Fruit fly (Drosophila melanogaster): ENCODE results near the gene Gr93c.

Gr93c gene

dm6 chr3R:21808622-21809347 lies 36.3 kb downstream of the Gr93c start (continued):
- TF ChIP-seq CG3281 (GFP tag; optimal IDR thresholded peaks at IDR 0.05) (peak; percentile 49), pan (optimal IDR thresholded peaks at IDR 0.05) (no peak), pan (GFP tag; optimal IDR thresholded peaks at IDR 0.05 in 1 of 2, IDR thresholded peaks at IDR 0.05 in 1 of 2) (peak in 1 of 2 experiments; percentile 24), Hr51 (GFP tag; optimal IDR thresholded peaks at IDR 0.05) (peak in 1 of 2 experiments; percentile 35), h (optimal IDR thresholded peaks at IDR 0.05) (no peak), CG3726 (GFP tag; IDR thresholded peaks at IDR 0.05) (no peak), CG12659 (GFP tag; optimal IDR thresholded peaks at IDR 0.05) (peak; percentile 4), HLH3B (GFP tag; IDR thresholded peaks at IDR 0.05) (no peak), Trl (optimal IDR thresholded peaks at IDR 0.05) (peak; percentile 57 to 64), Trl (GFP tag; optimal IDR thresholded peaks at IDR 0.05) (no peak), pho (GFP tag; optimal IDR thresholded peaks at IDR 0.05) (peak; percentile 20), Hmr (GFP tag; optimal IDR thresholded peaks at IDR 0.05) (peak; percentile 59), ERR (GFP tag; optimal IDR thresholded peaks at IDR 0.05) (no peak), onecut (GFP tag; IDR thresholded peaks at IDR 0.05) (peak; percentile 38; the same call in 1 of the 2 replicates), CG7839 (tag; optimal IDR thresholded peaks at IDR 0.05) (peak; percentile 33), gsb (GFP tag; IDR thresholded peaks at IDR 0.05) (no peak), CG10147 (GFP tag; optimal IDR thresholded peaks at IDR 0.05) (no peak), dysf (GFP tag; IDR thresholded peaks at IDR 0.05) (0 out of 3 replicates have a peak, but pooled peaks have one; percentile 26), chinmo (GFP tag; IDR thresholded peaks at IDR 0.05; ENCODE audit: partially characterized antibody) (0 out of 4 replicates have a peak, but pooled peaks have one; percentile 10), CG1832 (GFP tag; optimal IDR thresholded peaks at IDR 0.05) (peak; percentile 64)

DNA sequence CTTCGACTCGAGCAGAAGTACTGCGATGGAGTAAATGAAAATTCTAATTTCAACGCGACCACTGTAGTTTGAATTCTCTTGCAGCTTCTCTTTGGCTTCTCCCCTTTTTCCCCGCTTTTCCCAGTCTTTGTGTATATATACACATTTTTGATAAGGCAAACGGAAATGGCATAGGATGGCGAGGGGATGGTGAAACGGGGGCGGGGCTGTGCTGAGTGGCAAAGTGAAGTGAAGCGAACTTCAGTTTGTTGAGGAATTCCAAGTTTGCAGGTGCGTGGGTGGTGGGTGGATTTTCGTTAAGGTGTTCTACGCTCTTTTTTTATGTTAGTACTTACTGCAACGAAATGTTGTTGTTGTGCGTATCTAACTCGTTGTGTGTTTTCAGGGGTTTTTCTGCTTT lies 37.8 kb downstream of the Gr93c start:
- TF ChIP-seq CG15269 (tag; optimal IDR thresholded peaks at IDR 0.05) (no peak), CG32767 (GFP tag; IDR thresholded peaks at IDR 0.05) (no peak), wek (GFP tag; optimal IDR thresholded peaks at IDR 0.05) (no peak), CG31388 (GFP tag; optimal IDR thresholded peaks at IDR 0.05) (no peak), CG15479 (GFP tag; optimal IDR thresholded peaks at IDR 0.05) (no peak), sd (tag; optimal IDR thresholded peaks at IDR 0.05) (peak; percentile 13), NC2β (GFP tag; optimal IDR thresholded peaks at IDR 0.05) (no peak), Antp (GFP tag; optimal IDR thresholded peaks at IDR 0.05) (no peak), Scr (GFP tag; IDR thresholded peaks at IDR 0.05; ENCODE audit: partially characterized antibody) (no peak), CG14667 (GFP tag; IDR thresholded peaks at IDR 0.05) (no peak), mld (GFP tag; IDR thresholded peaks at IDR 0.05; ENCODE audit: partially characterized antibody) (no peak), CG13424 (tag; optimal IDR thresholded peaks at IDR 0.05) (no peak), CG2202 (tag; optimal IDR thresholded peaks at IDR 0.05) (no peak), CG15514 (GFP tag; optimal IDR thresholded peaks at IDR 0.05) (no peak), Adf1 (GFP tag; IDR thresholded peaks at IDR 0.05) (no peak), Chrac-16 (GFP tag; optimal IDR thresholded peaks at IDR 0.05) (no peak), CG5180 (GFP tag; optimal IDR thresholded peaks at IDR 0.05) (no peak), crol (GFP tag; IDR thresholded peaks at IDR 0.05) (peak; percentile 59), stc (GFP tag; IDR thresholded peaks at IDR 0.05) (no peak), B-H1 (GFP tag; IDR thresholded peaks at IDR 0.05) (no peak), Optix (GFP tag; IDR thresholded peaks at IDR 0.05) (no peak), nerfin-1 (tag; optimal IDR thresholded peaks at IDR 0.05) (peak; percentile 68), GATAe (GFP tag; conservative IDR thresholded peaks at IDR 0.05) (no peak)

All from whole organism, embryonic.